Worm (Caenorhabditis elegans) whole organism, mixed stage, embryonic: ENCODE results near the gene phb-2.

Experiments
- M03D4.4 ChIP-seq: sonication (generic microtip); optimal IDR thresholded peaks from 2 replicates; lab custom pipeline; 2017; ENCODE audit warnings: mild to moderate bottlenecking, missing genetic modification characterization, missing compliant biosample characterization
- blmp-1 ChIP-seq: fragments of 150-350 bp; optimal IDR thresholded peaks from 2 replicates; lab custom pipeline; 2014; ENCODE audit warnings: missing biosample characterization, missing genetic modification characterization
- ceh-39 ChIP-seq: fragments of 150-350 bp; optimal IDR thresholded peaks from 2 replicates; lab custom pipeline; 2014; ENCODE audit warnings: missing biosample characterization, missing genetic modification characterization
- ces-1 ChIP-seq: fragments of 150-350 bp; optimal IDR thresholded peaks from 2 replicates; lab custom pipeline; 2014; ENCODE audit warnings: missing biosample characterization, missing genetic modification reagents, missing genetic modification characterization
- cnd-1 ChIP-seq: fragments of 200-800 bp; sonication (Bioruptor generic); optimal IDR thresholded peaks from 2 replicates; lab custom pipeline; 2018; ENCODE audit warnings: mild to moderate bottlenecking, missing genetic modification characterization, missing compliant biosample characterization
- drap-1 ChIP-seq: fragments of 200-800 bp; sonication (Bioruptor generic); optimal IDR thresholded peaks from 3 replicates; lab custom pipeline; 2018; ENCODE audit warnings: mild to moderate bottlenecking, missing genetic modification characterization, missing compliant biosample characterization
- elt-1 ChIP-seq: sonication (generic microtip); optimal IDR thresholded peaks from 2 replicates; lab custom pipeline; 2017; ENCODE audit warnings: missing genetic modification characterization, mild to moderate bottlenecking, missing compliant biosample characterization, antibody characterized with exemption, moderate library complexity, borderline replicate concordance; ENCODE audit not compliant: insufficient read depth
- elt-3 ChIP-seq: fragments of 150-350 bp; optimal IDR thresholded peaks from 2 replicates; lab custom pipeline; 2014; ENCODE audit warnings: missing biosample characterization, missing genetic modification characterization
- ham-2 ChIP-seq: fragments of 200-800 bp; sonication (Bioruptor generic); optimal IDR thresholded peaks from 2 replicates; lab custom pipeline; 2018; ENCODE audit warnings: mild to moderate bottlenecking, missing genetic modification characterization, missing compliant biosample characterization
- hlh-1 ChIP-seq: fragments of 150-350 bp; optimal IDR thresholded peaks from 2 replicates; lab custom pipeline; 2014; ENCODE audit warnings: missing biosample characterization, missing genetic modification reagents, missing genetic modification characterization
- lin-13 ChIP-seq: fragments of 150-350 bp; optimal IDR thresholded peaks from 2 replicates; lab custom pipeline; 2014; ENCODE audit warnings: missing biosample characterization, missing genetic modification characterization
- lin-32 ChIP-seq: fragments of 200-800 bp; sonication (Bioruptor generic); optimal IDR thresholded peaks from 2 replicates; lab custom pipeline; 2018; ENCODE audit warnings: mild to moderate bottlenecking, missing genetic modification characterization, missing compliant biosample characterization
- lsy-2 ChIP-seq: fragments of 150-350 bp; optimal IDR thresholded peaks from 2 replicates; lab custom pipeline; 2014; ENCODE audit warnings: missing biosample characterization, missing genetic modification characterization
- mab-5 ChIP-seq: fragments of 150-350 bp; optimal IDR thresholded peaks from 2 replicates; lab custom pipeline; 2014; ENCODE audit warnings: missing biosample characterization, missing genetic modification characterization
- mls-2 ChIP-seq: sonication (generic microtip); optimal IDR thresholded peaks from 2 replicates; lab custom pipeline; 2016; ENCODE audit warnings: mild to moderate bottlenecking, missing genetic modification characterization, moderate library complexity, missing compliant biosample characterization
- nhr-2 ChIP-seq: fragments of 150-350 bp; optimal IDR thresholded peaks from 2 replicates; lab custom pipeline; 2014; ENCODE audit warnings: missing biosample characterization, missing genetic modification characterization
- nhr-237 ChIP-seq: fragments of 150-350 bp; optimal IDR thresholded peaks from 2 replicates; lab custom pipeline; 2014; ENCODE audit warnings: missing biosample characterization, missing genetic modification characterization
- nhr-28 ChIP-seq: fragments of 150-350 bp; optimal IDR thresholded peaks from 2 replicates; lab custom pipeline; 2014; ENCODE audit warnings: missing biosample characterization, missing genetic modification characterization
- nhr-76 ChIP-seq: sonication (generic microtip); optimal IDR thresholded peaks from 2 replicates; lab custom pipeline; 2017; ENCODE audit warnings: missing biosample characterization, missing genetic modification characterization
- pha-4 ChIP-seq: fragments of 150-350 bp; optimal IDR thresholded peaks from 2 replicates; lab custom pipeline; 2018; ENCODE audit warnings: missing biosample characterization, missing genetic modification reagents, missing genetic modification characterization
- sem-2 ChIP-seq: fragments of 200-800 bp; sonication (Bioruptor generic); optimal IDR thresholded peaks from 2 replicates; lab custom pipeline; 2018; ENCODE audit warnings: mild to moderate bottlenecking, missing genetic modification characterization, missing compliant biosample characterization
- snpc-4 ChIP-seq: fragments of 150-350 bp; optimal IDR thresholded peaks from 2 replicates; lab custom pipeline; 2014; ENCODE audit warnings: missing biosample characterization, missing genetic modification characterization
- sptf-1 ChIP-seq: sonication (generic microtip); optimal IDR thresholded peaks from 2 replicates; lab custom pipeline; 2017; ENCODE audit warnings: mild to moderate bottlenecking, missing genetic modification characterization, moderate library complexity, missing compliant biosample characterization
- tbx-8 ChIP-seq: fragments of 200-800 bp; sonication (Bioruptor generic); optimal IDR thresholded peaks from 2 replicates; lab custom pipeline; 2018; ENCODE audit warnings: mild to moderate bottlenecking, missing genetic modification characterization, moderate library complexity, missing compliant biosample characterization
- unc-120 ChIP-seq: sonication (generic microtip); optimal IDR thresholded peaks from 2 replicates; lab custom pipeline; 2017; ENCODE audit warnings: missing genetic modification characterization, missing compliant biosample characterization; ENCODE audit not compliant: poor library complexity, severe bottlenecking
- unc-39 ChIP-seq: fragments of 150-350 bp; optimal IDR thresholded peaks from 2 replicates; lab custom pipeline; 2014; ENCODE audit warnings: missing biosample characterization, missing genetic modification characterization
- unc-62 ChIP-seq: fragments of 150-350 bp; optimal IDR thresholded peaks from 2 replicates; lab custom pipeline; 2014; ENCODE audit warnings: missing biosample characterization, missing genetic modification reagents, missing genetic modification characterization
- zip-8 ChIP-seq: fragments of 150-350 bp; optimal IDR thresholded peaks from 2 replicates; lab custom pipeline; 2014; ENCODE audit warnings: missing biosample characterization, missing genetic modification characterization
- ztf-11 ChIP-seq: fragments of 150-350 bp; optimal IDR thresholded peaks from 2 replicates; lab custom pipeline; 2014; ENCODE audit warnings: missing biosample characterization, missing genetic modification characterization

The phb-2 gene

ce11 chrII:6244171-6244570 is 7.0 kb upstream of the phb-2 start, which contains the start of gene tat-4:
Gene tat-4 (minus strand): TSS chrII:6244287.
- TF ChIP-seq ham-2 (GFP tag; lab: Kevin White, UChicago) (no peak), tbx-8 (no peak), snpc-4 (tag; lab: Kevin White, UChicago) (no peak), nhr-28 (tag; lab: Kevin White, UChicago) (no peak), drap-1 (GFP tag; lab: Kevin White, UChicago) (no peak), ztf-11 (no peak), mab-5 (no peak), unc-62 (no peak), zip-8 (tag; lab: Kevin White, UChicago) (no peak), blmp-1 (no peak), hlh-1 (tag; lab: Kevin White, UChicago) (no peak), nhr-76 (tag; lab: Kevin White, UChicago) (no peak), cnd-1 (tag; lab: Kevin White, UChicago) (no peak), lsy-2 (tag; lab: Kevin White, UChicago) (no peak), nhr-2 (no peak), unc-39 (tag; lab: Kevin White, UChicago) (no peak), ces-1 (GFP tag; lab: Kevin White, UChicago) (no peak), elt-3 (no peak), M03D4.4 (no peak), lin-13 (tag; lab: Kevin White, UChicago) (no peak)
- TF ChIP-seq, all 35 proteins: peak for 0

ce11 chrII:6245199-6245702 is 6.0 kb upstream of the phb-2 start, which contains the start of gene blos-4:
Gene blos-4 (plus strand): TSS chrII:6245249.
- TF ChIP-seq zip-8 (tag; lab: Kevin White, UChicago): no peak
- no peak for TF ChIP-seq ceh-39

- no peak for TF ChIP-seq nhr-28 (tag; lab: Kevin White, UChicago)
- TF ChIP-seq mab-5: no peak
- TF ChIP-seq unc-39 (tag; lab: Kevin White, UChicago): no peak
- TF ChIP-seq sptf-1 (tag; lab: Kevin White, UChicago): no peak
- TF ChIP-seq sem-2 (GFP tag; lab: Kevin White, UChicago): no peak
- no peak for TF ChIP-seq tbx-8
- TF ChIP-seq cnd-1 (tag; lab: Kevin White, UChicago): no peak
- no peak for TF ChIP-seq blmp-1
These were observed 5.2 kb upstream of the phb-2 start, which contains the start of gene lelo-1 for ce11 chrII:6246054-6246453. Gene lelo-1 (plus strand): TSS chrII:6246354.

ce11 chrII:6247011-6247410 is 4.2 kb upstream of the phb-2 start, which contains the start of gene T24H7.2:
Gene T24H7.2 (plus strand): TSS chrII:6247311.
- TF ChIP-seq lin-13 (tag; lab: Kevin White, UChicago) (no peak), ham-2 (GFP tag; lab: Kevin White, UChicago) (no peak), drap-1 (GFP tag; lab: Kevin White, UChicago) (no peak), mls-2 (no peak), ces-1 (GFP tag; lab: Kevin White, UChicago) (no peak), elt-1 (tag; lab: Kevin White, UChicago) (no peak), unc-62 (no peak), hlh-1 (tag; lab: Kevin White, UChicago) (no peak), pha-4 (tag; lab: Kevin White, UChicago) (no peak), ceh-39 (no peak), M03D4.4 (no peak), nhr-76 (tag; lab: Kevin White, UChicago) (no peak), mab-5 (no peak), nhr-2 (no peak), lin-32 (GFP tag; lab: Kevin White, UChicago) (no peak), unc-120 (tag; lab: Kevin White, UChicago) (no peak), blmp-1 (no peak), elt-3 (no peak)

ce11 chrII:6248029-6248428 is 3.2 kb upstream of the phb-2 start:
- TF ChIP-seq lsy-2 (tag; lab: Kevin White, UChicago): no peak
- no peak for TF ChIP-seq unc-39 (tag; lab: Kevin White, UChicago)
- TF ChIP-seq M03D4.4: no peak
- TF ChIP-seq ztf-11: no peak
- TF ChIP-seq cnd-1 (tag; lab: Kevin White, UChicago): no peak
- TF ChIP-seq ces-1 (GFP tag; lab: Kevin White, UChicago): no peak
- no peak for TF ChIP-seq drap-1 (GFP tag; lab: Kevin White, UChicago)
- no peak for TF ChIP-seq unc-120 (tag; lab: Kevin White, UChicago)
- no peak for TF ChIP-seq elt-3
- TF ChIP-seq sem-2 (GFP tag; lab: Kevin White, UChicago): no peak
- TF ChIP-seq nhr-237: no peak
- no peak for TF ChIP-seq nhr-76 (tag; lab: Kevin White, UChicago)
- TF ChIP-seq ham-2 (GFP tag; lab: Kevin White, UChicago): no peak
- no peak for TF ChIP-seq unc-62
- TF ChIP-seq nhr-28 (tag; lab: Kevin White, UChicago): no peak
- no peak for TF ChIP-seq nhr-2
